Fruit fly (Drosophila melanogaster) whole organism, embryonic: Measurements from ENCODE around the gene Sfp33A1.

Experiments
- CG11504 ChIP-seq: fragments of 200-800 bp; sonication (Bioruptor generic); optimal IDR thresholded peaks from 3 replicates; lab custom pipeline; 2019; ENCODE audit warnings: missing biosample characterization, mild to moderate bottlenecking, missing genetic modification characterization, moderate library complexity
- CG11696 ChIP-seq: fragments of 200-800 bp; sonication (Bioruptor generic); IDR thresholded peaks from 2 replicates; pipeline ENCODE4 v1.3.6; 2022; ENCODE audit warnings: missing biosample characterization, missing genetic modification characterization
- CG12071 ChIP-seq: fragments of 200-800 bp; sonication (Bioruptor generic); optimal IDR thresholded peaks from 3 replicates; lab custom pipeline; 2018; ENCODE audit warnings: missing biosample characterization, mild to moderate bottlenecking, missing genetic modification characterization
- CG12219 ChIP-seq: fragments of 200-800 bp; sonication (Bioruptor generic); optimal IDR thresholded peaks from 3 replicates; lab custom pipeline; 2018; ENCODE audit warnings: missing biosample characterization, mild to moderate bottlenecking, missing genetic modification characterization
- CG12299 ChIP-seq: fragments of 200-800 bp; sonication (Bioruptor generic); optimal IDR thresholded peaks from 2 replicates; lab custom pipeline; 2018; ENCODE audit warnings: missing biosample characterization, mild to moderate bottlenecking, missing genetic modification characterization
- CG1233 ChIP-seq: fragments of 200-800 bp; sonication (Bioruptor generic); optimal IDR thresholded peaks from 4 replicates; lab custom pipeline; 2018; ENCODE audit warnings: missing biosample characterization, mild to moderate bottlenecking, missing genetic modification characterization
- CG13296 ChIP-seq: fragments of 200-800 bp; sonication (Bioruptor generic); optimal IDR thresholded peaks from 3 replicates; lab custom pipeline; 2018; ENCODE audit warnings: missing biosample characterization, mild to moderate bottlenecking, missing genetic modification characterization
- CG14014 ChIP-seq: fragments of 200-800 bp; sonication (Bioruptor generic); IDR thresholded peaks from 2 replicates; pipeline ENCODE4 v1.3.6; 2022; ENCODE audit warnings: missing biosample characterization, missing genetic modification characterization
- CG15514 ChIP-seq: fragments of 200-800 bp; sonication (Bioruptor generic); optimal IDR thresholded peaks from 3 replicates; lab custom pipeline; 2017; ENCODE audit warnings: missing biosample characterization, missing genetic modification characterization, mild to moderate bottlenecking, moderate library complexity, missing genetic modification reagents
- CG16813 ChIP-seq: fragments of 200-800 bp; sonication (Bioruptor generic); IDR thresholded peaks from 3 replicates; pipeline ENCODE4 v1.3.6; 2022; ENCODE audit warnings: missing biosample characterization, missing genetic modification characterization; ENCODE audit not compliant: partially characterized antibody
- CG17385 ChIP-seq: fragments of 200-800 bp; sonication (Bioruptor generic); optimal IDR thresholded peaks from 3 replicates; lab custom pipeline; 2018; ENCODE audit warnings: missing biosample characterization, mild to moderate bottlenecking, missing genetic modification characterization
- CG17568 ChIP-seq: fragments of 200-800 bp; sonication (Bioruptor generic); optimal IDR thresholded peaks from 2 replicates; lab custom pipeline; 2018; ENCODE audit warnings: missing biosample characterization, mild to moderate bottlenecking, missing genetic modification characterization, moderate library complexity
- CG2202 ChIP-seq: fragments of 200-800 bp; sonication (Bioruptor generic); optimal IDR thresholded peaks from 2 replicates; lab custom pipeline; 2018; ENCODE audit warnings: missing biosample characterization, mild to moderate bottlenecking, missing genetic modification characterization
- CG3065 ChIP-seq: fragments of 200-800 bp; sonication (Bioruptor generic); optimal IDR thresholded peaks from 2 replicates; lab custom pipeline; 2016; ENCODE audit warnings: missing biosample characterization, missing genetic modification characterization
- CG32772 ChIP-seq: fragments of 200-800 bp; sonication (Bioruptor generic); IDR thresholded peaks from 2 replicates; pipeline ENCODE4 v1.3.6; 2022; ENCODE audit warnings: missing biosample characterization, missing genetic modification characterization
- CG34376 ChIP-seq: fragments of 200-800 bp; sonication (Bioruptor generic); optimal IDR thresholded peaks from 2 replicates; lab custom pipeline; 2018; ENCODE audit warnings: missing biosample characterization, mild to moderate bottlenecking, missing genetic modification characterization
- CG7271 ChIP-seq: fragments of 200-800 bp; sonication (Bioruptor generic); optimal IDR thresholded peaks from 2 replicates; lab custom pipeline; 2018; ENCODE audit warnings: missing biosample characterization, mild to moderate bottlenecking, missing genetic modification characterization, moderate library complexity
- CG7786 ChIP-seq: fragments of 200-800 bp; sonication (Bioruptor generic); optimal IDR thresholded peaks from 2 replicates; lab custom pipeline; 2016; ENCODE audit warnings: missing biosample characterization, missing genetic modification characterization
- CG7987 ChIP-seq: fragments of 200-800 bp; sonication (Bioruptor generic); optimal IDR thresholded peaks from 2 replicates; lab custom pipeline; 2018; ENCODE audit warnings: missing biosample characterization, mild to moderate bottlenecking, missing genetic modification characterization, moderate library complexity
- CG8290 ChIP-seq, 3 experiments: fragments of 200-800 bp; sonication (Bioruptor generic); optimal IDR thresholded peaks; 2 replicates each; lab custom pipeline; 2016 to 2019; ENCODE audit warnings: missing biosample characterization in 3 of 3, missing genetic modification characterization in 3 of 3, mild to moderate bottlenecking in 2 of 3, moderate library complexity in 1 of 3
- CTCF ChIP-seq: fragments of 200-800 bp; sonication (Bioruptor generic); optimal IDR thresholded peaks from 2 replicates; lab custom pipeline; 2017; ENCODE audit warnings: missing biosample characterization, mild to moderate bottlenecking, missing genetic modification characterization, moderate library complexity
- CrebB ChIP-seq: fragments of 200-800 bp; sonication (Bioruptor generic); optimal IDR thresholded peaks from 3 replicates; lab custom pipeline; 2018; ENCODE audit warnings: missing biosample characterization, mild to moderate bottlenecking, missing genetic modification characterization
- Dbx ChIP-seq: fragments of 200-800 bp; sonication (Bioruptor generic); IDR thresholded peaks from 3 replicates; pipeline ENCODE4 v1.3.6; 2022; ENCODE audit warnings: missing biosample characterization, missing genetic modification characterization
- Dfd ChIP-seq, 2 experiments: fragments of >200 bp; optimal IDR thresholded peaks; 2 replicates each; lab custom pipeline; 2017; ENCODE audit warnings: missing biosample characterization in 2 of 2, missing genetic modification characterization in 2 of 2
- Dip3 ChIP-seq: fragments of 200-800 bp; sonication (Bioruptor generic); optimal IDR thresholded peaks from 3 replicates; lab custom pipeline; 2016; ENCODE audit warnings: missing biosample characterization, missing genetic modification characterization
- Fer3 ChIP-seq: fragments of 200-800 bp; sonication (Bioruptor generic); optimal IDR thresholded peaks from 2 replicates; lab custom pipeline; 2018; ENCODE audit warnings: missing biosample characterization, mild to moderate bottlenecking, missing genetic modification characterization, moderate library complexity
- HHEX ChIP-seq: fragments of 200-800 bp; sonication (Bioruptor generic); optimal IDR thresholded peaks from 3 replicates; lab custom pipeline; 2017; ENCODE audit warnings: missing biosample characterization, mild to moderate bottlenecking, missing genetic modification characterization, missing genetic modification reagents
- HmgZ ChIP-seq: fragments of 200-800 bp; sonication (Bioruptor generic); optimal IDR thresholded peaks from 2 replicates; lab custom pipeline; 2018; ENCODE audit warnings: missing biosample characterization, mild to moderate bottlenecking, missing genetic modification characterization
- Meics ChIP-seq: fragments of 200-800 bp; sonication (Bioruptor generic); optimal IDR thresholded peaks from 2 replicates; lab custom pipeline; 2017; ENCODE audit warnings: missing biosample characterization, mild to moderate bottlenecking, missing genetic modification characterization
- NC2β ChIP-seq: fragments of 200-800 bp; sonication (Bioruptor generic); optimal IDR thresholded peaks from 2 replicates; lab custom pipeline; 2016; ENCODE audit warnings: missing biosample characterization, missing genetic modification characterization
- Oli ChIP-seq: fragments of 200-800 bp; sonication (Bioruptor generic); optimal IDR thresholded peaks from 2 replicates; lab custom pipeline; 2018; ENCODE audit warnings: missing biosample characterization, mild to moderate bottlenecking, missing genetic modification characterization, moderate library complexity
- PHDP ChIP-seq: fragments of 200-800 bp; sonication (Bioruptor generic); optimal IDR thresholded peaks from 3 replicates; lab custom pipeline; 2018; ENCODE audit warnings: missing biosample characterization, mild to moderate bottlenecking, missing genetic modification characterization, moderate library complexity
- Pdp1 ChIP-seq, 2 experiments: fragments of 200-800 bp; sonication (Bioruptor generic); optimal IDR thresholded peaks; 3 replicates each; lab custom pipeline; 2016; ENCODE audit warnings: missing biosample characterization in 2 of 2, missing genetic modification characterization in 2 of 2, mild to moderate bottlenecking in 1 of 2, moderate library complexity in 1 of 2
- Sox100B ChIP-seq: fragments of 200-800 bp; sonication (Bioruptor generic); optimal IDR thresholded peaks from 3 replicates; lab custom pipeline; 2018; ENCODE audit warnings: missing biosample characterization, mild to moderate bottlenecking, missing genetic modification characterization
- Sox102F ChIP-seq: fragments of 200-800 bp; sonication (Bioruptor generic); optimal IDR thresholded peaks from 2 replicates; lab custom pipeline; 2018; ENCODE audit warnings: missing biosample characterization, mild to moderate bottlenecking, missing genetic modification characterization, moderate library complexity
- Spps ChIP-seq: fragments of 200-800 bp; sonication (Bioruptor generic); optimal IDR thresholded peaks from 2 replicates; lab custom pipeline; 2018; ENCODE audit warnings: missing biosample characterization, mild to moderate bottlenecking, missing genetic modification characterization
- Vsx1 ChIP-seq: fragments of 200-800 bp; sonication (Bioruptor generic); optimal IDR thresholded peaks from 2 replicates; lab custom pipeline; 2017; ENCODE audit warnings: missing biosample characterization, mild to moderate bottlenecking, missing genetic modification characterization, missing genetic modification reagents
- Xrp1 ChIP-seq: fragments of 200-800 bp; sonication (Bioruptor generic); IDR thresholded peaks from 2 replicates; pipeline ENCODE4 v1.3.6; 2022; ENCODE audit warnings: missing biosample characterization, missing genetic modification characterization
- dm ChIP-seq: fragments of 200-800 bp; sonication (Bioruptor generic); optimal IDR thresholded peaks from 3 replicates; lab custom pipeline; 2016; ENCODE audit warnings: missing biosample characterization, missing genetic modification characterization
- fd64A ChIP-seq: fragments of 200-800 bp; sonication (Bioruptor generic); optimal IDR thresholded peaks from 3 replicates; lab custom pipeline; 2018; ENCODE audit warnings: missing biosample characterization, mild to moderate bottlenecking, missing genetic modification characterization
- jumu ChIP-seq: fragments of 200-800 bp; sonication (Bioruptor generic); optimal IDR thresholded peaks from 3 replicates; lab custom pipeline; 2016; ENCODE audit warnings: missing biosample characterization, missing genetic modification characterization
- lab ChIP-seq: fragments of 200-800 bp; sonication (Bioruptor generic); optimal IDR thresholded peaks from 3 replicates; lab custom pipeline; 2017; ENCODE audit warnings: missing biosample characterization, missing genetic modification characterization, mild to moderate bottlenecking, moderate library complexity, missing genetic modification reagents
- otp ChIP-seq: fragments of 200-800 bp; sonication (Bioruptor generic); IDR thresholded peaks from 3 replicates; pipeline ENCODE4, ENCODE4 v1.3.6; 2022; ENCODE audit warnings: missing biosample characterization, missing genetic modification characterization
- pan ChIP-seq, 4 experiments: fragments of >200 bp in 3 of 4; fragments of 200-800 bp in 1 of 4; sonication (Bioruptor generic) in 1 of 4; optimal IDR thresholded peaks in 3 of 4; IDR thresholded peaks in 1 of 4; 2 replicates each; pipeline versions ENCODE4 v1.3.6 to Lab custom; 2017 to 2022; ENCODE audit warnings: missing biosample characterization in 2 of 4, missing genetic modification characterization in 2 of 4, mixed read lengths in 1 of 4
- run ChIP-seq: fragments of 200-800 bp; sonication (Bioruptor generic); optimal IDR thresholded peaks from 3 replicates; lab custom pipeline; 2018; ENCODE audit warnings: missing biosample characterization, mild to moderate bottlenecking, missing genetic modification characterization
- sens-2 ChIP-seq: fragments of 200-800 bp; sonication (Bioruptor generic); IDR thresholded peaks from 2 replicates; pipeline ENCODE4 v1.3.6; 2022; ENCODE audit warnings: missing biosample characterization, missing genetic modification characterization
- stc ChIP-seq: fragments of 200-800 bp; sonication (Bioruptor generic); IDR thresholded peaks from 2 replicates; pipeline ENCODE4 v1.3.6; 2022; ENCODE audit warnings: missing biosample characterization, missing genetic modification characterization
- tap ChIP-seq: fragments of 200-800 bp; optimal IDR thresholded peaks from 3 replicates; lab custom pipeline; 2019; ENCODE audit warnings: missing biosample characterization, mild to moderate bottlenecking, missing genetic modification characterization, moderate library complexity
- tx ChIP-seq: fragments of 200-800 bp; sonication (Bioruptor generic); optimal IDR thresholded peaks from 2 replicates; lab custom pipeline; 2016; ENCODE audit warnings: missing biosample characterization, missing genetic modification characterization

Sfp33A1 gene

DNA sequence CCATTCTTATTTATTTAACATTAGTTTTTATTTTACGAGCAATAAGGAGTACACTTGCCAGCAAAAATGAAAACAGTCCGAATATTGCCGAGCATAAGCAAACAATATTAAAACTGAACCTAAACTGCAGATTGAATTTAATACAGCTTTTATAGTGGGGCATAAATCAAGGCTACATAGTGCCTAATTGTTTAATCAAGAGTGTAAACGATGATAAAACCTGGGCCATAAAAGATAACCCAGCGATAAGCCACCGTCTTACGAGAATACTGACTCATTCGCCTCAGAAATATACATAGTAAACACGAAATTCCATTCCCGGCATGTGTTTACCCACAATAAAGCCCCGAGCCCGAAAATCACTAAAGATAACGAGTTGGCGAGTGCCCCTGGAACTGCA lies 18.3 kb downstream of the Sfp33A1 start (continued):
- no peak for TF ChIP-seq Sox102F (GFP tag; lab: Kevin White, UChicago)
- TF ChIP-seq CTCF, result peak; percentile 2
- no peak for TF ChIP-seq dm (GFP tag; lab: Kevin White, UChicago)
- TF ChIP-seq CG3065 (GFP tag; lab: Kevin White, UChicago), result no peak
- peak; percentile 42 for TF ChIP-seq tap (tag; lab: Kevin White, UChicago)
- peak; percentile 43 for TF ChIP-seq CG17568
- no peak for TF ChIP-seq fd64A (GFP tag; lab: Kevin White, UChicago)
- no peak for TF ChIP-seq CG32772 (GFP tag; lab: Robert Waterston, UW)
- TF ChIP-seq CG7786, result no peak
- 0 out of 2 replicates have a peak, but pooled peaks have one; percentile 32 for TF ChIP-seq stc (GFP tag; lab: Robert Waterston, UW)
- TF ChIP-seq CG12219, result peak; percentile 16
- peak; percentile 57 for TF ChIP-seq CrebB
- TF ChIP-seq pan (optimal IDR thresholded peaks at IDR 0.05; lab: Kevin White, UChicago), result no peak
- TF ChIP-seq pan (GFP tag; optimal IDR thresholded peaks at IDR 0.05 in 1 of 2, IDR thresholded peaks at IDR 0.05 in 1 of 2), result peak in 1 of 2 experiments; percentile 21
- peak; percentile 35; the same call in 1 of the 2 replicates for TF ChIP-seq CG14014 (GFP tag; lab: Robert Waterston, UW)
- TF ChIP-seq CG7271 (tag; lab: Kevin White, UChicago), result peak; percentile 43
- TF ChIP-seq otp (GFP tag; lab: Robert Waterston, UW), result 0 out of 3 replicates have a peak, but pooled peaks have one; percentile 9
- peak; percentile 23 for TF ChIP-seq Fer3 (tag; lab: Kevin White, UChicago)
- no peak for TF ChIP-seq NC2β
- TF ChIP-seq Pdp1 (GFP tag; optimal IDR thresholded peaks at IDR 0.05; lab: Kevin White, UChicago), result peak in 1 of 2 experiments; percentile 21
- TF ChIP-seq CG12299 (tag; lab: Kevin White, UChicago), result peak; percentile 0
- TF ChIP-seq HHEX (GFP tag; lab: Kevin White, UChicago), result peak; percentile 38
- no peak for TF ChIP-seq CG8290 (GFP tag; optimal IDR thresholded peaks at IDR 0.05; lab: Kevin White, UChicago)
- TF ChIP-seq CG8290 (tag; optimal IDR thresholded peaks at IDR 0.05; lab: Kevin White, UChicago), result peak in 1 of 2 experiments; percentile 49
- peak; percentile 13 for TF ChIP-seq Oli (tag; lab: Kevin White, UChicago)
- TF ChIP-seq CG17385 (GFP tag; lab: Kevin White, UChicago), result peak; percentile 20
- TF ChIP-seq PHDP (tag; lab: Kevin White, UChicago), result peak; percentile 81
- peak; percentile 84 for TF ChIP-seq CG34376 (GFP tag; lab: Kevin White, UChicago)
- TF ChIP-seq Dfd (GFP tag; optimal IDR thresholded peaks at IDR 0.05; lab: Kevin White, UChicago), result no peak
- peak; percentile 15 for TF ChIP-seq Sox100B (GFP tag; lab: Kevin White, UChicago)
- peak; percentile 20 for TF ChIP-seq CG1233 (GFP tag; lab: Kevin White, UChicago)
- TF ChIP-seq CG11696 (GFP tag; lab: Robert Waterston, UW), result 0 out of 2 replicates have a peak, but pooled peaks have one; percentile 27
- peak; percentile 24 for TF ChIP-seq Meics (GFP tag; lab: Kevin White, UChicago)
- no peak for TF ChIP-seq tx
- no peak for TF ChIP-seq Spps
- TF ChIP-seq Dbx, result no peak
- TF ChIP-seq CG15514 (GFP tag; lab: Kevin White, UChicago), result peak; percentile 30
- peak; percentile 17 for TF ChIP-seq CG11504
- TF ChIP-seq CG2202 (tag; lab: Kevin White, UChicago), result no peak
- peak; percentile 10; the same call in 1 of the 2 replicates for TF ChIP-seq Xrp1
- TF ChIP-seq CG16813 (GFP tag; lab: Robert Waterston, UW), result no peak
- no peak for TF ChIP-seq Dip3 (GFP tag; lab: Kevin White, UChicago)
- peak; percentile 58 for TF ChIP-seq CG13296 (GFP tag; lab: Kevin White, UChicago)
- peak; percentile 21 for TF ChIP-seq HmgZ (tag; lab: Kevin White, UChicago)
- peak; percentile 39 for TF ChIP-seq lab (GFP tag; lab: Kevin White, UChicago)
- TF ChIP-seq CG12071, result peak; percentile 50
- TF ChIP-seq CG7987 (GFP tag; lab: Kevin White, UChicago), result peak; percentile 26
- peak; percentile 39 for TF ChIP-seq run (tag; lab: Kevin White, UChicago)
- TF ChIP-seq sens-2 (GFP tag; lab: Robert Waterston, UW), result 0 out of 2 replicates have a peak, but pooled peaks have one; percentile 38
- peak; percentile 57 for TF ChIP-seq Vsx1 (GFP tag; lab: Kevin White, UChicago)
- TF ChIP-seq jumu, result no peak
